6 worm cellular contexts compared by ENCODE assay signal in the genomic region with DNA sequence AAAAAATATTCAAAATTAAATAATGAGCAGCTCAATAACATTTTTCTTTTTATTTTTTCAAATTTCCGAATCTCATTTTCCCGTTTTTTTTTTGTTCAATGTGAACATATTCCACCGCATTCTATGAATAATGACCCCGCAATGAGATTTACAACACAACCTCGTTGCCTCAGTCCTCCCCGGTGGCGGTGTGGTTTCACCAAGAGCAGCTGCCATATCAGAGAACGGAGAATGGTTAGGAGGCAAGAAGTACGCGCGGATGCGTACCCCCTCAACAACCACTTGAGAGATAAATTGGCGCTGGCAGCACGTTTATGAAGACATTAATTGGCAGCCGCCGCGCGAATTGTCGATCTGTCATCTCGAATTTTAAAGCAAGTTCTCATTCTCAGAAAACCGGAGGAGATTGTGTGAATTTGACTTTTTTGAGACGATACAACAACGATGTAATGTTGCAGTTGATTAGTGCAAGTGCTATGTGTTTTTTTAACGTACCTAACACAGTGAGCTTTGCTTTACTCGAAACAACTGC.
TF ChIP-seq lines count a peak whose summit lies in the region.

No protein-coding gene starts in this region.

TF ChIP-seq in whole organism, L3 larva, 47 proteins besides CTCF, POLR2A, EP300 and RAD21:
- TF ChIP-seq fos-1 (tag; optimal IDR thresholded peaks at IDR 0.05; lab: Kevin White, UChicago) (no peak), unc-62 (GFP tag; optimal IDR thresholded peaks at IDR 0.05; lab: Kevin White, UChicago) (no peak), nhr-67 (tag; optimal IDR thresholded peaks at IDR 0.05; lab: Kevin White, UChicago) (no peak), lin-39 (tag; optimal IDR thresholded peaks at IDR 0.05; lab: Kevin White, UChicago) (peak; percentile 21), hmg-11 (tag; optimal IDR thresholded peaks at IDR 0.05; lab: Kevin White, UChicago) (no peak), nhr-23 (tag; optimal IDR thresholded peaks at IDR 0.05; lab: Kevin White, UChicago) (no peak)

TF ChIP-seq in whole organism, early embryonic, 17 proteins besides CTCF, POLR2A, EP300 and RAD21:
- TF ChIP-seq scrt-1 (GFP tag; IDR thresholded peaks at IDR 0.05; lab: Robert Waterston, UW): no peak
- peak; percentile 39 for TF ChIP-seq hmg-4 (GFP tag; optimal IDR thresholded peaks at IDR 0.05; lab: Kevin White, UChicago)
- no peak for TF ChIP-seq tbx-11 (GFP tag; IDR thresholded peaks at IDR 0.05; lab: Robert Waterston, UW)

TF ChIP-seq in whole organism, late embryonic, 69 proteins besides CTCF, POLR2A, EP300 and RAD21:
- TF ChIP-seq unc-86 (tag; optimal IDR thresholded peaks at IDR 0.05; lab: Kevin White, UChicago) (no peak), unc-55 (GFP tag; optimal IDR thresholded peaks at IDR 0.05; lab: Kevin White, UChicago) (peak; percentile 68), unc-42 (tag; optimal IDR thresholded peaks at IDR 0.05; lab: Kevin White, UChicago) (peak; percentile 27), dmd-4 (tag; optimal IDR thresholded peaks at IDR 0.05; lab: Kevin White, UChicago; ENCODE audit: borderline replicate concordance) (no peak), ceh-22 (tag; optimal IDR thresholded peaks at IDR 0.05; lab: Kevin White, UChicago) (no peak)

TF ChIP-seq in whole organism, midembryonic, 9 proteins besides CTCF, POLR2A, EP300 and RAD21:
- TF ChIP-seq ref-1 (GFP tag; conservative IDR thresholded peaks at IDR 0.05; lab: Robert Waterston, UW) (no peak), ztf-23 (GFP tag; IDR thresholded peaks at IDR 0.05; lab: Robert Waterston, UW) (no peak), klf-2 (GFP tag; conservative IDR thresholded peaks at IDR 0.05; lab: Robert Waterston, UW) (no peak), cog-1 (tag; optimal IDR thresholded peaks at IDR 0.05; lab: Kevin White, UChicago) (peak; percentile 22), tab-1 (GFP tag; IDR thresholded peaks at IDR 0.05; lab: Robert Waterston, UW) (no peak), T22C8.4 (GFP tag; IDR thresholded peaks at IDR 0.05; lab: Robert Waterston, UW) (no peak), med-1 (GFP tag; optimal IDR thresholded peaks at IDR 0.05; lab: Kevin White, UChicago; ENCODE audit: insufficient read depth) (no peak), ztf-29 (GFP tag; IDR thresholded peaks at IDR 0.05; lab: Robert Waterston, UW) (no peak)
TF ChIP-seq in whole organism, midembryonic: peak in this region for 1.

TF ChIP-seq in whole organism, mixed stage, embryonic, 35 proteins besides CTCF, POLR2A, EP300 and RAD21:
- TF ChIP-seq ceh-39 (tag; optimal IDR thresholded peaks at IDR 0.05; lab: Kevin White, UChicago): no peak
- no peak for TF ChIP-seq nhr-12 (tag; optimal IDR thresholded peaks at IDR 0.05; lab: Kevin White, UChicago)
- peak; percentile 42 for TF ChIP-seq unc-62 (GFP tag; optimal IDR thresholded peaks at IDR 0.05; lab: Kevin White, UChicago)
- TF ChIP-seq ham-2 (GFP tag; optimal IDR thresholded peaks at IDR 0.05; lab: Kevin White, UChicago): no peak
- no peak for TF ChIP-seq M03D4.4 (tag; optimal IDR thresholded peaks at IDR 0.05; lab: Kevin White, UChicago)
- peak; percentile 66 for TF ChIP-seq ces-1 (GFP tag; optimal IDR thresholded peaks at IDR 0.05; lab: Kevin White, UChicago)
- no peak for TF ChIP-seq lsy-2 (tag; optimal IDR thresholded peaks at IDR 0.05; lab: Kevin White, UChicago)
- TF ChIP-seq hlh-1 (tag; optimal IDR thresholded peaks at IDR 0.05; lab: Kevin White, UChicago): peak; percentile 95
- TF ChIP-seq nhr-2 (tag; optimal IDR thresholded peaks at IDR 0.05; lab: Kevin White, UChicago): no peak

TF ChIP-seq in whole organism, young adult, 124 proteins besides CTCF, POLR2A, EP300 and RAD21:
- 0 out of 2 replicates have a peak, but pooled peaks have one; percentile 40 for TF ChIP-seq zfh-2 (GFP tag; conservative IDR thresholded peaks at IDR 0.05; lab: Robert Waterston, UW)
- no peak for TF ChIP-seq F57A8.1 (GFP tag; optimal IDR thresholded peaks at IDR 0.05; lab: Kevin White, UChicago)
